Fruit fly (Drosophila melanogaster) whole organism, embryonic: ENCODE measurements around the gene klar.

Experiments used
- Adf1 ChIP-seq: fragments of 200-800 bp; sonication (Bioruptor generic); IDR thresholded peaks from 2 replicates; pipeline ENCODE4 v1.3.6; 2022; ENCODE audit warnings: missing biosample characterization, missing genetic modification characterization
- CG11696 ChIP-seq: fragments of 200-800 bp; sonication (Bioruptor generic); IDR thresholded peaks from 2 replicates; pipeline ENCODE4 v1.3.6; 2022; ENCODE audit warnings: missing biosample characterization, missing genetic modification characterization
- CG12769 ChIP-seq: fragments of 200-800 bp; sonication (Bioruptor generic); optimal IDR thresholded peaks from 2 replicates; lab custom pipeline; 2019; ENCODE audit warnings: missing biosample characterization, mild to moderate bottlenecking, missing genetic modification characterization, moderate library complexity
- CG13296 ChIP-seq: fragments of 200-800 bp; sonication (Bioruptor generic); optimal IDR thresholded peaks from 3 replicates; lab custom pipeline; 2018; ENCODE audit warnings: missing biosample characterization, mild to moderate bottlenecking, missing genetic modification characterization
- CG13894 ChIP-seq: fragments of 200-800 bp; sonication (Bioruptor generic); optimal IDR thresholded peaks from 3 replicates; lab custom pipeline; 2018; ENCODE audit warnings: missing biosample characterization, mild to moderate bottlenecking, missing genetic modification characterization, moderate library complexity
- CG17568 ChIP-seq: fragments of 200-800 bp; sonication (Bioruptor generic); optimal IDR thresholded peaks from 2 replicates; lab custom pipeline; 2018; ENCODE audit warnings: missing biosample characterization, mild to moderate bottlenecking, missing genetic modification characterization, moderate library complexity
- CG30403 ChIP-seq: fragments of 200-800 bp; sonication (Bioruptor generic); optimal IDR thresholded peaks from 3 replicates; lab custom pipeline; 2016; ENCODE audit warnings: missing biosample characterization, missing genetic modification characterization
- CG32532 ChIP-seq: fragments of 200-800 bp; sonication (Bioruptor generic); IDR thresholded peaks from 2 replicates; pipeline ENCODE4 v1.3.6; 2022; ENCODE audit warnings: missing biosample characterization, missing genetic modification characterization
- CG3281 ChIP-seq: fragments of 200-800 bp; sonication (Bioruptor generic); optimal IDR thresholded peaks from 3 replicates; lab custom pipeline; 2017; ENCODE audit warnings: missing biosample characterization, mild to moderate bottlenecking, missing genetic modification characterization
- CG34376 ChIP-seq: fragments of 200-800 bp; sonication (Bioruptor generic); optimal IDR thresholded peaks from 2 replicates; lab custom pipeline; 2018; ENCODE audit warnings: missing biosample characterization, mild to moderate bottlenecking, missing genetic modification characterization
- CG4360 ChIP-seq: fragments of 200-800 bp; sonication (Bioruptor generic); IDR thresholded peaks from 2 replicates; pipeline ENCODE4 v1.3.6; 2022; ENCODE audit warnings: missing biosample characterization, missing genetic modification characterization
- CG6254 ChIP-seq: fragments of 200-800 bp; sonication (Bioruptor generic); optimal IDR thresholded peaks from 3 replicates; lab custom pipeline; 2017; ENCODE audit warnings: mild to moderate bottlenecking, missing biosample characterization, missing genetic modification reagents, missing genetic modification characterization
- CG6689 ChIP-seq: fragments of 200-800 bp; sonication (Bioruptor generic); IDR thresholded peaks from 2 replicates; pipeline ENCODE4 v1.3.6; 2022; ENCODE audit warnings: missing biosample characterization, missing genetic modification characterization
- CG9932 ChIP-seq: fragments of 200-800 bp; sonication (Bioruptor generic); IDR thresholded peaks from 2 replicates; pipeline ENCODE4 v1.3.6; 2022; ENCODE audit warnings: missing biosample characterization, missing genetic modification characterization
- Dbx ChIP-seq: fragments of 200-800 bp; sonication (Bioruptor generic); IDR thresholded peaks from 3 replicates; pipeline ENCODE4 v1.3.6; 2022; ENCODE audit warnings: missing biosample characterization, missing genetic modification characterization
- Drgx ChIP-seq: fragments of 200-800 bp; sonication (Bioruptor generic); IDR thresholded peaks from 2 replicates; pipeline ENCODE4 v1.3.6; 2022; ENCODE audit warnings: missing biosample characterization, missing genetic modification characterization
- E2f2 ChIP-seq: fragments of 200-800 bp; sonication (Bioruptor generic); IDR thresholded peaks from 2 replicates; pipeline ENCODE4 v1.3.6; 2022; ENCODE audit warnings: missing biosample characterization, missing genetic modification characterization
- Ets65A ChIP-seq: fragments of 200-800 bp; sonication (Bioruptor generic); peaks from one replicate; lab custom pipeline; 2016; ENCODE audit warnings: missing biosample characterization, missing genetic modification characterization
- Fer3 ChIP-seq: fragments of 200-800 bp; sonication (Bioruptor generic); optimal IDR thresholded peaks from 2 replicates; lab custom pipeline; 2018; ENCODE audit warnings: missing biosample characterization, mild to moderate bottlenecking, missing genetic modification characterization, moderate library complexity
- HHEX ChIP-seq: fragments of 200-800 bp; sonication (Bioruptor generic); optimal IDR thresholded peaks from 3 replicates; lab custom pipeline; 2017; ENCODE audit warnings: missing biosample characterization, mild to moderate bottlenecking, missing genetic modification characterization, missing genetic modification reagents
- HLH4C ChIP-seq: fragments of 200-800 bp; sonication (Bioruptor generic); IDR thresholded peaks from 3 replicates; pipeline ENCODE4 v1.3.6; 2022; ENCODE audit warnings: missing biosample characterization, missing genetic modification characterization; ENCODE audit not compliant: partially characterized antibody
- PHDP ChIP-seq: fragments of 200-800 bp; sonication (Bioruptor generic); optimal IDR thresholded peaks from 3 replicates; lab custom pipeline; 2018; ENCODE audit warnings: missing biosample characterization, mild to moderate bottlenecking, missing genetic modification characterization, moderate library complexity
- danr ChIP-seq: fragments of 200-800 bp; sonication (Bioruptor generic); IDR thresholded peaks from 2 replicates; pipeline ENCODE4 v1.3.6; 2022; ENCODE audit warnings: missing biosample characterization, missing genetic modification characterization
- dysf ChIP-seq: fragments of 200-800 bp; sonication (Bioruptor generic); IDR thresholded peaks from 3 replicates; pipeline ENCODE4 v1.3.6; 2022; ENCODE audit warnings: missing biosample characterization, missing genetic modification characterization
- gem ChIP-seq: fragments of 200-800 bp; sonication (Bioruptor generic); optimal IDR thresholded peaks from 2 replicates; lab custom pipeline; 2019; ENCODE audit warnings: missing biosample characterization, mild to moderate bottlenecking, missing genetic modification characterization, moderate library complexity
- klu ChIP-seq: fragments of 200-800 bp; sonication (Bioruptor generic); IDR thresholded peaks from 2 replicates; pipeline ENCODE4 v1.3.6; 2022; ENCODE audit warnings: missing biosample characterization, missing genetic modification characterization
- lab ChIP-seq: fragments of 200-800 bp; sonication (Bioruptor generic); optimal IDR thresholded peaks from 3 replicates; lab custom pipeline; 2017; ENCODE audit warnings: missing biosample characterization, missing genetic modification characterization, mild to moderate bottlenecking, moderate library complexity, missing genetic modification reagents
- lbe ChIP-seq: fragments of 200-800 bp; sonication (Bioruptor generic); optimal IDR thresholded peaks from 2 replicates; lab custom pipeline; 2016; ENCODE audit warnings: missing biosample characterization, mild to moderate bottlenecking, missing genetic modification characterization
- lilli ChIP-seq: fragments of 200-800 bp; sonication (Bioruptor generic); optimal IDR thresholded peaks from 3 replicates; lab custom pipeline; 2016; ENCODE audit warnings: missing biosample characterization, missing genetic modification characterization
- lmd ChIP-seq: fragments of 200-800 bp; sonication (Bioruptor generic); IDR thresholded peaks from 2 replicates; pipeline ENCODE4 v1.3.6; 2022; ENCODE audit warnings: missing biosample characterization, missing genetic modification characterization
- lola ChIP-seq, 3 experiments: fragments of >200 bp in 2 of 3; fragments of 200-800 bp in 1 of 3; sonication (Bioruptor generic) in 1 of 3; optimal IDR thresholded peaks; 2 replicates each; lab custom pipeline; 2017 to 2019; ENCODE audit warnings: missing biosample characterization in 3 of 3, missing genetic modification characterization in 3 of 3, mild to moderate bottlenecking in 1 of 3, moderate library complexity in 1 of 3
- otp ChIP-seq: fragments of 200-800 bp; sonication (Bioruptor generic); IDR thresholded peaks from 3 replicates; pipeline ENCODE4, ENCODE4 v1.3.6; 2022; ENCODE audit warnings: missing biosample characterization, missing genetic modification characterization
- pan ChIP-seq, 4 experiments: fragments of >200 bp in 3 of 4; fragments of 200-800 bp in 1 of 4; sonication (Bioruptor generic) in 1 of 4; optimal IDR thresholded peaks in 3 of 4; IDR thresholded peaks in 1 of 4; 2 replicates each; pipeline versions ENCODE4 v1.3.6 to Lab custom; 2017 to 2022; ENCODE audit warnings: missing biosample characterization in 2 of 4, missing genetic modification characterization in 2 of 4, mixed read lengths in 1 of 4
- pfk ChIP-seq: fragments of 200-800 bp; sonication (Bioruptor generic); optimal IDR thresholded peaks from 2 replicates; lab custom pipeline; 2018; ENCODE audit warnings: missing biosample characterization, mild to moderate bottlenecking, missing genetic modification characterization, moderate library complexity
- pnt ChIP-seq: fragments of 200-800 bp; sonication (Bioruptor generic); optimal IDR thresholded peaks from 3 replicates; lab custom pipeline; 2016; ENCODE audit warnings: missing biosample characterization, missing genetic modification characterization
- pros ChIP-seq: fragments of 200-800 bp; sonication (Bioruptor generic); optimal IDR thresholded peaks from 3 replicates; lab custom pipeline; 2019; ENCODE audit warnings: missing biosample characterization, mild to moderate bottlenecking, missing genetic modification characterization, moderate library complexity
- row ChIP-seq: fragments of 200-800 bp; sonication (Bioruptor generic); IDR thresholded peaks from 3 replicates; pipeline ENCODE4 v1.3.6; 2022; ENCODE audit warnings: missing biosample characterization, missing genetic modification characterization
- sd ChIP-seq: fragments of 200-800 bp; sonication (Bioruptor generic); optimal IDR thresholded peaks from 3 replicates; lab custom pipeline; 2018; ENCODE audit warnings: missing biosample characterization, mild to moderate bottlenecking, missing genetic modification characterization, moderate library complexity
- slbo ChIP-seq: fragments of 200-800 bp; sonication (Bioruptor generic); IDR thresholded peaks from 2 replicates; pipeline ENCODE4 v1.3.6; 2022; ENCODE audit warnings: missing biosample characterization, missing genetic modification characterization
- tgo ChIP-seq: fragments of 200-800 bp; sonication (Bioruptor generic); IDR thresholded peaks from 3 replicates; pipeline ENCODE4 v1.3.6; 2022; ENCODE audit warnings: missing biosample characterization, missing genetic modification characterization
- ttk ChIP-seq: fragments of 200-800 bp; sonication (Bioruptor generic); IDR thresholded peaks from 2 replicates; pipeline ENCODE4 v2.1.2; 2022; ENCODE audit warnings: missing biosample characterization, missing genetic modification characterization
- zf30C ChIP-seq: fragments of 200-800 bp; sonication (Bioruptor generic); optimal IDR thresholded peaks from 3 replicates; lab custom pipeline; 2018; ENCODE audit warnings: missing biosample characterization, mild to moderate bottlenecking, missing genetic modification characterization

Gene klar

DNA sequence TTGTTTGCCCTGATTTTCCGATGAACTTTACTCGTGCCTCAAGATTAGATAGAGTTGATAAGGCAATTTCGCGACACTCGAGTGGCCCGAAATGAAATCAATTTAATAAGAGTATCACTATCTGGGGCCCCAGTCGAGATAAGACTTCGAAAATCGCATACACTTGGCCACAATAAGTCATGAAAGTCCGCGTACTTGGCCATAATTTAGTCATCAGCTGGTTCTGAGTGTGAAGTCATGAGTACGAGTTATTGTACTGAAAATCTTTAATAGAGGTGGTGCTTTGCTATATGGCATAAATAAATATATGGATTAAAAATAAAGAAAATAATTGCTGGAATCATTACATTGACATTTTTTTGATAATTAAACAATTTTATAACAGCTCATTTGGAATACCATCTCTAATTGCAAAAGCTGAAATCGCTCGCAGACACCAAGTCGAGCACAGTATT lies 28.6 kb downstream of the klar start (continued):
- TF ChIP-seq otp (no peak), CG13894 (tag; lab: Kevin White, UChicago) (peak; percentile 4), CG34376 (GFP tag; lab: Kevin White, UChicago) (peak; percentile 71), PHDP (tag; lab: Kevin White, UChicago) (peak; percentile 18), lmd (GFP tag; lab: Robert Waterston, UW) (peak; percentile 20; the same call in 1 of the 2 replicates), dysf (GFP tag; lab: Robert Waterston, UW) (0 out of 3 replicates have a peak, but pooled peaks have one; percentile 36), CG13296 (GFP tag; lab: Kevin White, UChicago) (peak; percentile 21), Drgx (GFP tag; lab: Robert Waterston, UW) (peak; percentile 67), HLH4C (GFP tag; lab: Robert Waterston, UW) (no peak), slbo (GFP tag; lab: Robert Waterston, UW) (peak; percentile 63), CG17568 (GFP tag; lab: Kevin White, UChicago) (peak; percentile 7), CG3281 (GFP tag; lab: Kevin White, UChicago) (peak; percentile 31), zf30C (GFP tag; lab: Kevin White, UChicago) (no peak), Ets65A (GFP tag; lab: Kevin White, UChicago) (peak; percentile 58), pan (optimal IDR thresholded peaks at IDR 0.05; lab: Kevin White, UChicago) (no peak), pan (GFP tag; optimal IDR thresholded peaks at IDR 0.05 in 1 of 2, IDR thresholded peaks at IDR 0.05 in 1 of 2) (peak in 1 of 2 experiments; percentile 20), CG12769 (peak; percentile 26), sd (peak; percentile 19), lilli (GFP tag; lab: Kevin White, UChicago) (peak; percentile 43), pros (GFP tag; lab: Kevin White, UChicago) (no peak), lbe (peak; percentile 68), danr (GFP tag; lab: Robert Waterston, UW) (no peak), CG9932 (GFP tag; lab: Robert Waterston, UW) (peak; percentile 48), tgo (GFP tag; lab: Robert Waterston, UW) (0 out of 3 replicates have a peak, but pooled peaks have one; percentile 18), pnt (GFP tag; lab: Kevin White, UChicago) (no peak), HHEX (peak; percentile 12), lab (GFP tag; lab: Kevin White, UChicago) (peak; percentile 77), lola (GFP tag; optimal IDR thresholded peaks at IDR 0.05; lab: Kevin White, UChicago) (no peak), klu (GFP tag; lab: Robert Waterston, UW) (no peak), CG11696 (no peak), pfk (GFP tag; lab: Kevin White, UChicago) (no peak), E2f2 (peak; percentile 13; the same call in 1 of the 2 replicates), Adf1 (GFP tag; lab: Robert Waterston, UW) (no peak), gem (tag; lab: Kevin White, UChicago) (peak; percentile 40), Dbx (GFP tag; lab: Robert Waterston, UW) (peak; percentile 50; the same call in 1 of the 3 replicates), ttk (GFP tag; lab: Robert Waterston, UW) (no peak), CG6254 (GFP tag; lab: Kevin White, UChicago) (no peak), CG4360 (GFP tag; lab: Robert Waterston, UW) (no peak), CG30403 (no peak), row (GFP tag; lab: Robert Waterston, UW) (peak; percentile 46; the same call in 2 of the 3 replicates), CG32532 (GFP tag; lab: Robert Waterston, UW) (peak; percentile 54; the same call in 1 of the 2 replicates), Fer3 (tag; lab: Kevin White, UChicago) (peak; percentile 47), CG6689 (0 out of 2 replicates have a peak, but pooled peaks have one; percentile 15)
